Fruit fly (Drosophila melanogaster) whole organism, adult: ENCODE measurements around the gene wrd.

ENCODE experiments used
- CG11617 ChIP-seq: fragments of 200-800 bp; sonication (Bioruptor generic); optimal IDR thresholded peaks from 2 replicates; lab custom pipeline; 2017; ENCODE audit warnings: mild to moderate bottlenecking, missing biosample characterization, missing genetic modification reagents, missing genetic modification characterization
- CG14711 ChIP-seq: fragments of 200-800 bp; sonication (Bioruptor generic); optimal IDR thresholded peaks from 2 replicates; lab custom pipeline; 2018; ENCODE audit warnings: missing biosample characterization, mild to moderate bottlenecking, missing genetic modification characterization, moderate library complexity
- CG1620 ChIP-seq: fragments of 200-800 bp; sonication (Bioruptor generic); optimal IDR thresholded peaks from 2 replicates; lab custom pipeline; 2016; ENCODE audit warnings: missing biosample characterization, missing genetic modification characterization
- CG5204 ChIP-seq: fragments of 200-800 bp; sonication (Bioruptor generic); optimal IDR thresholded peaks from 2 replicates; lab custom pipeline; 2016; ENCODE audit warnings: missing biosample characterization, missing genetic modification characterization
- Clk ChIP-seq: fragments of 200-800 bp; sonication (Bioruptor generic); optimal IDR thresholded peaks from 2 replicates; lab custom pipeline; 2017; ENCODE audit warnings: missing biosample characterization, missing genetic modification characterization
- Crg-1 ChIP-seq: fragments of 200-800 bp; sonication (Bioruptor generic); optimal IDR thresholded peaks from 2 replicates; lab custom pipeline; 2016; ENCODE audit warnings: missing biosample characterization, missing genetic modification characterization
- cic ChIP-seq: fragments of 200-800 bp; sonication (Bioruptor generic); optimal IDR thresholded peaks from 2 replicates; lab custom pipeline; 2017; ENCODE audit warnings: missing biosample characterization, mild to moderate bottlenecking, missing genetic modification characterization, moderate library complexity
- cnc ChIP-seq, 2 experiments: fragments of >200 bp; optimal IDR thresholded peaks; 2 replicates each; lab custom pipeline; 2017
- kay ChIP-seq: fragments of 200-800 bp; sonication (Bioruptor generic); peaks from one replicate; lab custom pipeline; 2016; ENCODE audit warnings: missing biosample characterization, missing genetic modification characterization, borderline replicate concordance
- ovo ChIP-seq: fragments of 200-800 bp; sonication (Bioruptor generic); optimal IDR thresholded peaks from 2 replicates; lab custom pipeline; 2016; ENCODE audit warnings: missing biosample characterization, missing genetic modification characterization
- pad ChIP-seq: fragments of 200-800 bp; sonication (Bioruptor generic); optimal IDR thresholded peaks from 3 replicates; lab custom pipeline; 2017; ENCODE audit warnings: missing biosample characterization, missing genetic modification characterization, mild to moderate bottlenecking, moderate library complexity, missing genetic modification reagents
- tj ChIP-seq: fragments of 200-800 bp; sonication (Bioruptor generic); optimal IDR thresholded peaks from 3 replicates; lab custom pipeline; 2017; ENCODE audit warnings: missing biosample characterization, mild to moderate bottlenecking, missing genetic modification characterization, moderate library complexity

DNA sequence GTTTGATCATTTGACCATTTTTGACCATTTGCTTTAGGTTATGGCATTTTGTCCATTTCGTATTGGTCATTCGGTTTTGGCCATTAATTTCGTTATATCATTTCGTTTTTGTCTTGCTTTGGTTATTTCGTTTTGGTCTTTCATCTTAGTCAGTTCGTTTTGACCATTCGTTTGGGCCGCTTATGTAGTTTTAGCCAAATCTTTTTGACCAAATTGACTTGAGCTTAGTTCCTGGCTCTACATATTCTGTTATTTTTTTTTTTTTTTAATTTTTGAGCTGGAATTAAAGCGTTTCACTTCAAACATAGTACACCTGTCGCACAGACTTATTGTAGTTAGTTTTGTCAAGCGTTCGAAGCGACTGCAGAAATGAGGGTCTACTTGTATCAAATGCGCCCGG, 9.2 kb upstream of the wrd start, which contains the start of gene CG14315:
- no peak for TF ChIP-seq CG11617 (GFP tag; lab: Kevin White, UChicago)
- TF ChIP-seq cic (GFP tag; lab: Kevin White, UChicago), result no peak
- TF ChIP-seq pad (GFP tag; lab: Kevin White, UChicago), result no peak
- no peak for TF ChIP-seq Clk (GFP tag; lab: Kevin White, UChicago)
- no peak for TF ChIP-seq Crg-1 (GFP tag; lab: Kevin White, UChicago)
- TF ChIP-seq kay (GFP tag; lab: Kevin White, UChicago), result no peak
- TF ChIP-seq CG1620, result no peak
- no peak for TF ChIP-seq CG5204 (GFP tag; lab: Kevin White, UChicago)
- TF ChIP-seq CG14711, result no peak
- no peak for TF ChIP-seq ovo (GFP tag; lab: Kevin White, UChicago)
- TF ChIP-seq cnc (optimal IDR thresholded peaks at IDR 0.05; lab: Kevin White, UChicago), result no peak
- no peak for TF ChIP-seq tj (GFP tag; lab: Kevin White, UChicago)
